Worm (Caenorhabditis elegans) whole organism, L4 larva: Measurements from ENCODE around the gene sftd-3.

ENCODE experiments used
- Y48G9A.11 ChIP-seq: fragments of 200-800 bp; sonication (Bioruptor generic); IDR thresholded peaks from 2 replicates; pipeline ENCODE4 v1.3.6; 2022; ENCODE audit warnings: missing genetic modification reagents, missing genetic modification characterization, missing compliant biosample characterization
- Y75B8A.6 ChIP-seq: fragments of 200-800 bp; sonication (Bioruptor generic); IDR thresholded peaks from 2 replicates; pipeline ENCODE4 v1.3.6; 2022; ENCODE audit warnings: missing genetic modification reagents, missing genetic modification characterization, missing compliant biosample characterization
- ZK337.2 ChIP-seq: fragments of 200-800 bp; sonication (Bioruptor generic); IDR thresholded peaks from 2 replicates; pipeline ENCODE4 v1.3.6; 2022; ENCODE audit warnings: missing genetic modification reagents, missing genetic modification characterization, missing compliant biosample characterization
- ama-1 ChIP-seq: fragments of 150-350 bp; optimal IDR thresholded peaks from 2 replicates; lab custom pipeline; 2014; ENCODE audit warnings: inconsistent platforms, mixed read lengths
- arid-1 ChIP-seq: fragments of 200-800 bp; sonication (Bioruptor generic); conservative IDR thresholded peaks from 2 replicates; pipeline ENCODE4 v1.3.6; 2022; ENCODE audit warnings: missing genetic modification reagents, missing genetic modification characterization, missing compliant biosample characterization
- ceh-20 ChIP-seq: fragments of 200-800 bp; sonication (Bioruptor generic); IDR thresholded peaks from 2 replicates; pipeline ENCODE4 v1.3.6; 2022; ENCODE audit warnings: missing genetic modification reagents, missing genetic modification characterization, missing compliant biosample characterization
- ceh-32 ChIP-seq: sonication (generic microtip); optimal IDR thresholded peaks from 2 replicates; lab custom pipeline; 2016; ENCODE audit warnings: mild to moderate bottlenecking, missing genetic modification characterization, missing compliant biosample characterization; ENCODE audit not compliant: poor library complexity
- ceh-82 ChIP-seq: sonication (generic microtip); optimal IDR thresholded peaks from 2 replicates; lab custom pipeline; 2017; ENCODE audit warnings: missing biosample characterization, missing genetic modification characterization
- ces-1 ChIP-seq: fragments of 150-350 bp; sonication (generic microtip); optimal IDR thresholded peaks from 4 replicates; lab custom pipeline; 2014; ENCODE audit warnings: missing biosample characterization, missing genetic modification reagents, missing genetic modification characterization
- ctbp-1 ChIP-seq: fragments of 200-800 bp; sonication (Bioruptor generic); IDR thresholded peaks from 2 replicates; pipeline ENCODE4 v1.3.6; 2022; ENCODE audit warnings: missing genetic modification reagents, missing genetic modification characterization, missing compliant biosample characterization
- daf-12 ChIP-seq: fragments of 150-350 bp; optimal IDR thresholded peaks from 2 replicates; lab custom pipeline; 2014; ENCODE audit warnings: missing biosample characterization, missing genetic modification reagents, missing genetic modification characterization
- daf-16 ChIP-seq, 3 experiments: sonication (generic microtip); optimal IDR thresholded peaks; 2 replicates each; lab custom pipeline; 2016 to 2017; ENCODE audit warnings: missing genetic modification characterization in 3 of 3, missing genetic modification reagents in 3 of 3, mild to moderate bottlenecking in 2 of 3, missing compliant biosample characterization in 2 of 3, missing biosample characterization in 1 of 3, moderate library complexity in 1 of 3
- daf-19 ChIP-seq: fragments of 200-800 bp; sonication (Bioruptor generic); conservative IDR thresholded peaks from 2 replicates; pipeline ENCODE4 v1.3.6; 2022; ENCODE audit warnings: missing genetic modification characterization, missing compliant biosample characterization
- daf-8 ChIP-seq: fragments of 200-800 bp; sonication (Bioruptor generic); IDR thresholded peaks from 2 replicates; pipeline ENCODE4 v1.3.6; 2022; ENCODE audit warnings: missing genetic modification characterization, missing compliant biosample characterization
- dmd-6 ChIP-seq: fragments of 200-800 bp; sonication (Bioruptor generic); IDR thresholded peaks from 2 replicates; pipeline ENCODE4 v1.3.6; 2022; ENCODE audit warnings: missing genetic modification reagents, missing genetic modification characterization, missing compliant biosample characterization
- dmd-9 ChIP-seq: fragments of 200-800 bp; sonication (Bioruptor generic); IDR thresholded peaks from 2 replicates; pipeline ENCODE4 v1.3.6; 2022; ENCODE audit warnings: missing genetic modification reagents, missing genetic modification characterization, missing compliant biosample characterization
- dpl-1 ChIP-seq: fragments of 150-350 bp; optimal IDR thresholded peaks from 2 replicates; lab custom pipeline; 2014; ENCODE audit warnings: missing biosample characterization, missing genetic modification reagents, missing genetic modification characterization
- dve-1 ChIP-seq: sonication (generic microtip); optimal IDR thresholded peaks from 2 replicates; lab custom pipeline; 2017; ENCODE audit warnings: antibody characterized with exemption, mild to moderate bottlenecking, missing genetic modification characterization, missing compliant biosample characterization; ENCODE audit not compliant: insufficient read depth
- egl-43 ChIP-seq: fragments of 200-800 bp; sonication (Bioruptor generic); IDR thresholded peaks from 2 replicates; pipeline ENCODE4 v1.3.6; 2022; ENCODE audit warnings: missing genetic modification reagents, missing genetic modification characterization, missing compliant biosample characterization
- hif-1 ChIP-seq, 2 experiments: sonication (generic microtip); optimal IDR thresholded peaks; 2 replicates each; lab custom pipeline; 2016 to 2017; ENCODE audit warnings: missing compliant biosample characterization in 2 of 2, missing genetic modification characterization in 2 of 2, missing genetic modification reagents in 2 of 2, missing genotype in 2 of 2, mild to moderate bottlenecking in 1 of 2
- hlh-11 ChIP-seq: fragments of 200-800 bp; sonication (Bioruptor generic); optimal IDR thresholded peaks from 2 replicates; lab custom pipeline; 2018; ENCODE audit warnings: mild to moderate bottlenecking, missing genetic modification characterization, missing compliant biosample characterization
- hlh-30 ChIP-seq: sonication (generic microtip); optimal IDR thresholded peaks from 2 replicates; lab custom pipeline; 2017; ENCODE audit warnings: antibody characterized with exemption, mild to moderate bottlenecking, missing genetic modification characterization, missing compliant biosample characterization; ENCODE audit not compliant: insufficient read depth
- lir-3 ChIP-seq: sonication (generic microtip); optimal IDR thresholded peaks from 2 replicates; lab custom pipeline; 2016; ENCODE audit warnings: mild to moderate bottlenecking, missing genetic modification characterization, missing compliant biosample characterization
- lsy-2 ChIP-seq, 2 experiments: fragments of 150-350 bp in 1 of 2; sonication (generic microtip) in 1 of 2; optimal IDR thresholded peaks; 2 replicates each; lab custom pipeline; 2014 to 2017; ENCODE audit warnings: missing biosample characterization in 2 of 2, missing genetic modification characterization in 2 of 2
- mdl-1 ChIP-seq, 2 experiments: fragments of 150-350 bp in 1 of 2; sonication (generic microtip) in 1 of 2; optimal IDR thresholded peaks; 2 replicates each; lab custom pipeline; 2014 to 2017; ENCODE audit warnings: missing biosample characterization in 2 of 2, missing genetic modification characterization in 2 of 2
- nhr-102 ChIP-seq: sonication (generic microtip); optimal IDR thresholded peaks from 2 replicates; lab custom pipeline; 2016; ENCODE audit warnings: mild to moderate bottlenecking, missing genetic modification characterization, moderate library complexity, missing compliant biosample characterization
- nhr-237 ChIP-seq: sonication (generic microtip); optimal IDR thresholded peaks from 2 replicates; lab custom pipeline; 2017; ENCODE audit warnings: missing biosample characterization, missing genetic modification characterization
- nhr-25 ChIP-seq: sonication (generic microtip); optimal IDR thresholded peaks from 2 replicates; lab custom pipeline; 2017; ENCODE audit warnings: missing genetic modification characterization, mild to moderate bottlenecking, missing compliant biosample characterization, antibody characterized with exemption, moderate library complexity, borderline replicate concordance; ENCODE audit not compliant: insufficient read depth
- nhr-28 ChIP-seq: fragments of 150-350 bp; optimal IDR thresholded peaks from 2 replicates; lab custom pipeline; 2014; ENCODE audit warnings: missing biosample characterization, missing genetic modification characterization
- nhr-42 ChIP-seq: fragments of 200-800 bp; sonication (Bioruptor generic); IDR thresholded peaks from 2 replicates; pipeline ENCODE4 v1.3.6; 2022; ENCODE audit warnings: missing genetic modification characterization, missing compliant biosample characterization
- nhr-6 ChIP-seq: fragments of 150-350 bp; optimal IDR thresholded peaks from 2 replicates; lab custom pipeline; 2014; ENCODE audit warnings: missing biosample characterization, missing genetic modification characterization
- nhr-77 ChIP-seq: fragments of 150-350 bp; optimal IDR thresholded peaks from 2 replicates; lab custom pipeline; 2014; ENCODE audit warnings: missing biosample characterization, missing genetic modification characterization
- pha-4 ChIP-seq, 2 experiments: fragments of 150-350 bp in 1 of 2; fragments of 200-800 bp in 1 of 2; sonication (Bioruptor generic) in 1 of 2; IDR thresholded peaks in 1 of 2; optimal IDR thresholded peaks in 1 of 2; 2 replicates each; pipeline versions ENCODE4 v1.3.6 to Lab custom; 2014 to 2022; ENCODE audit warnings: missing genetic modification characterization in 2 of 2, missing genetic modification reagents in 2 of 2, missing biosample characterization in 1 of 2, missing compliant biosample characterization in 1 of 2
- pqm-1 ChIP-seq: sonication (generic microtip); optimal IDR thresholded peaks from 2 replicates; lab custom pipeline; 2017; ENCODE audit warnings: missing biosample characterization, missing genetic modification characterization
- saeg-2 ChIP-seq: fragments of 200-800 bp; sonication (Bioruptor generic); IDR thresholded peaks from 2 replicates; pipeline ENCODE4 v1.3.6; 2022; ENCODE audit warnings: missing genetic modification reagents, missing genetic modification characterization, missing compliant biosample characterization
- snpc-4 ChIP-seq: fragments of 150-350 bp; optimal IDR thresholded peaks from 2 replicates; lab custom pipeline; 2014; ENCODE audit warnings: missing biosample characterization, missing genetic modification characterization
- spr-1 ChIP-seq: sonication (generic microtip); optimal IDR thresholded peaks from 2 replicates; lab custom pipeline; 2016; ENCODE audit warnings: mild to moderate bottlenecking, missing genetic modification characterization, missing compliant biosample characterization
- vab-7 ChIP-seq: fragments of 200-800 bp; sonication (Bioruptor generic); IDR thresholded peaks from 2 replicates; pipeline ENCODE4 v1.3.6; 2022; ENCODE audit warnings: missing genetic modification reagents, missing genetic modification characterization, missing compliant biosample characterization
- zip-11 ChIP-seq: fragments of 200-800 bp; sonication (Bioruptor generic); IDR thresholded peaks from 2 replicates; pipeline ENCODE4 v1.3.6; 2022; ENCODE audit warnings: missing genetic modification characterization, missing compliant biosample characterization
- zip-2 ChIP-seq: fragments of 150-350 bp; optimal IDR thresholded peaks from 2 replicates; lab custom pipeline; 2014; ENCODE audit warnings: missing biosample characterization, missing genetic modification characterization

Gene sftd-3

DNA sequence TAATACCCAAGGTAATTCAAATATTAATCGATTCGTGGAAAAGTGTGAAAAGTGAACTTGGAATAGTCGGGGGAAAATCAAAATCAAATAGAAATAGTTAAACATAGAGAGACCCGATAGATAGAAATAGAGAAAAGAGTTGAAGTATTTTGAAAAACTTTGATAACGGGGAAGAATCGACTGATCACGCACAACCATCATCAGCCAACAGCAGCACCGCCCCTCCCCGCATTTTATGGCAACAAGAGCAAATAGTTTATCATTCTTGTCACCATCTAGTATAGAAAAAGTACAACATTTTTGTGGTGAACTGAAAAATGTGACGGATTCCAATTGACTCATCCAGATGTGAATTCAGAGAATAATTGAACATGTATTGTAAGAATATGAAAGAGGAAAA, 27.7 kb upstream of the sftd-3 start:
- TF ChIP-seq saeg-2 (GFP tag; lab: Robert Waterston, UW): no peak
- no peak for TF ChIP-seq pha-4 (GFP tag; IDR thresholded peaks at IDR 0.05; lab: Robert Waterston, UW)
- TF ChIP-seq pha-4 (tag; optimal IDR thresholded peaks at IDR 0.05; lab: Kevin White, UChicago): no peak
- peak; percentile 72 for TF ChIP-seq nhr-28
- no peak for TF ChIP-seq daf-16 (GFP tag; optimal IDR thresholded peaks at IDR 0.05; lab: Kevin White, UChicago)
- peak; percentile 54 for TF ChIP-seq daf-16 (tag; optimal IDR thresholded peaks at IDR 0.05; lab: Kevin White, UChicago)
- no peak for TF ChIP-seq ceh-82
- TF ChIP-seq nhr-102 (tag; lab: Kevin White, UChicago): no peak
- peak in 1 of 2 experiments; percentile 18 for TF ChIP-seq mdl-1 (tag; optimal IDR thresholded peaks at IDR 0.05; lab: Kevin White, UChicago)
- TF ChIP-seq pqm-1 (tag; lab: Kevin White, UChicago): peak; percentile 71
- TF ChIP-seq vab-7 (GFP tag; lab: Robert Waterston, UW): no peak
- TF ChIP-seq Y48G9A.11 (GFP tag; lab: Robert Waterston, UW): no peak
- TF ChIP-seq snpc-4: no peak
- TF ChIP-seq dpl-1 (GFP tag; lab: Kevin White, UChicago): no peak
- peak; percentile 46 for TF ChIP-seq dve-1 (tag; lab: Kevin White, UChicago)
- no peak for TF ChIP-seq ctbp-1 (GFP tag; lab: Robert Waterston, UW)
- TF ChIP-seq hlh-11: peak; percentile 60
- TF ChIP-seq hlh-30 (tag; lab: Kevin White, UChicago): peak; percentile 15
- no peak for TF ChIP-seq lir-3 (tag; lab: Kevin White, UChicago)
- no peak for TF ChIP-seq ZK337.2 (GFP tag; lab: Robert Waterston, UW)
- TF ChIP-seq dmd-9 (GFP tag; lab: Robert Waterston, UW): no peak
- TF ChIP-seq dmd-6 (GFP tag; lab: Robert Waterston, UW): peak; percentile 42; the same call in 1 of the 2 replicates
- no peak for TF ChIP-seq ces-1 (GFP tag; lab: Kevin White, UChicago)
- no peak for TF ChIP-seq nhr-25 (tag; lab: Kevin White, UChicago)

DNA sequence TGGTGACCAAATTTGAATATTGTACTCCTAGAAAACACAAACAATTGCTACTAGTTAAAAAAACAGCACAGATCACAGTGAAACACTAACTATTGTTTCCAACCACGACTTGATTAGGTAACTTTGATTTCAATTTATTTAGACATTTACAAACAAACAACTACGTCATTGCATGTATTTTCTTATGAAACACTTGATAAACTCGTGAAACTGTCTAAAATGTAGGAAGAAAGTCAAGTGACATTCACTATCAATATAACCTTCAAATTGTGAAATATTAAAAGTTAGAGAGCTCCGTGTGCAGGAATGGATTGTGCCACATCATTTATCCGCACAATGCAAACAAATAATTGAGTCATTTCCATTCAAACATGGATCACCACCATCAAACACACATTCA, 26.3 kb upstream of the sftd-3 start:
- peak; percentile 58 for TF ChIP-seq hlh-11
- peak; percentile 68 for TF ChIP-seq dve-1 (tag; lab: Kevin White, UChicago)
- TF ChIP-seq pqm-1 (tag; lab: Kevin White, UChicago): peak; percentile 3
- no peak for TF ChIP-seq daf-16 (GFP tag; optimal IDR thresholded peaks at IDR 0.05; lab: Kevin White, UChicago)
- TF ChIP-seq daf-16 (tag; optimal IDR thresholded peaks at IDR 0.05; lab: Kevin White, UChicago): peak; percentile 78
- peak; percentile 47 for TF ChIP-seq nhr-77
- no peak for TF ChIP-seq vab-7 (GFP tag; lab: Robert Waterston, UW)
- peak; percentile 38 for TF ChIP-seq dmd-6 (GFP tag; lab: Robert Waterston, UW)
- peak; percentile 55 for TF ChIP-seq nhr-28
- no peak for TF ChIP-seq arid-1
- TF ChIP-seq, all 104 proteins: peak for 7

DNA sequence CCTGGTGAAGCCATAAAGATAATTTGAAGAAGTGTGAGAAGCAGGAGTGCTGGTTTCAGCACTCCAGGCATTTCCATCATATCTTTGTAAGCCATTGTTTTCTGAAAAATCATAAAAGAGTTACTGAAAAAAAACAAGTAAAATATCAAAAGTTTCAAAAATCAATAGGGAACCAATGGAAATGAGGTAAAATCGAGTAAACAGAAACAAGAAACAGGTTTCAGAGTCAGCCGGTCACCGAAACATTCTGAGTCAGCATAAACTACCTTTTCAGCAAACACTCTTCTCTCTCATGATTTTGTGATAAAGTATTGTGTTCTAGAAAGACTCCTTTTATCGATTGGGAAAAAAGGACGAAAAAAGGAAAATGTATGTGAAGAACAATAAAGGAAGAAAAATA, 25.5 kb upstream of the sftd-3 start, which contains the start of gene C18E9.9:
C18E9.9 (minus strand) TSS at position 101 of the 400 bp plus-strand sequence.
- TF ChIP-seq dve-1 (tag; lab: Kevin White, UChicago): peak; percentile 17
- peak; percentile 3 for TF ChIP-seq nhr-28
- TF ChIP-seq daf-12: no peak
- TF ChIP-seq lsy-2 (tag; optimal IDR thresholded peaks at IDR 0.05; lab: Kevin White, UChicago): no peak
- no peak for TF ChIP-seq spr-1 (tag; lab: Kevin White, UChicago)
- no peak for TF ChIP-seq nhr-6 (tag; lab: Kevin White, UChicago)
- TF ChIP-seq hlh-11: peak; percentile 20
- TF ChIP-seq nhr-77: peak; percentile 0
- no peak for TF ChIP-seq ama-1 (lab: Kevin White, UChicago)
- TF ChIP-seq ceh-20 (GFP tag; lab: Robert Waterston, UW): no peak
- no peak for TF ChIP-seq daf-16 (GFP tag; optimal IDR thresholded peaks at IDR 0.05; lab: Kevin White, UChicago)
- TF ChIP-seq daf-16 (tag; optimal IDR thresholded peaks at IDR 0.05; lab: Kevin White, UChicago): peak; percentile 38
- no peak for TF ChIP-seq lir-3 (tag; lab: Kevin White, UChicago)
- TF ChIP-seq egl-43 (GFP tag; lab: Robert Waterston, UW): no peak
- no peak for TF ChIP-seq hif-1 (tag; optimal IDR thresholded peaks at IDR 0.05; lab: Kevin White, UChicago)
- TF ChIP-seq nhr-42 (GFP tag; lab: Robert Waterston, UW): no peak
- no peak for TF ChIP-seq vab-7 (GFP tag; lab: Robert Waterston, UW)
- no peak for TF ChIP-seq zip-2 (tag; lab: Kevin White, UChicago)
- TF ChIP-seq ceh-32: no peak
- no peak for TF ChIP-seq dpl-1 (GFP tag; lab: Kevin White, UChicago)
- no peak for TF ChIP-seq zip-11 (GFP tag; lab: Robert Waterston, UW)
- TF ChIP-seq Y75B8A.6 (GFP tag; lab: Robert Waterston, UW): no peak
- TF ChIP-seq daf-19 (GFP tag; lab: Robert Waterston, UW): no peak
- no peak for TF ChIP-seq daf-8 (GFP tag; lab: Robert Waterston, UW)
- no peak for TF ChIP-seq nhr-237 (tag; lab: Kevin White, UChicago)
